Worm (Caenorhabditis elegans) whole organism, young adult: ENCODE measurements around the gene ssu-1.

Experiments
- akir-1 ChIP-seq: fragments of 200-800 bp; sonication (Bioruptor generic); optimal IDR thresholded peaks from 2 replicates; lab custom pipeline; 2018; ENCODE audit warnings: mild to moderate bottlenecking, missing genetic modification characterization, moderate library complexity, missing compliant biosample characterization
- ccch-3 ChIP-seq: fragments of 200-800 bp; sonication (Bioruptor generic); optimal IDR thresholded peaks from 2 replicates; lab custom pipeline; 2018; ENCODE audit warnings: mild to moderate bottlenecking, missing genetic modification characterization, missing compliant biosample characterization
- egl-44 ChIP-seq: fragments of 200-800 bp; sonication (Bioruptor generic); IDR thresholded peaks from 2 replicates; pipeline ENCODE4 v1.3.6; 2022; ENCODE audit warnings: missing genetic modification reagents, missing genetic modification characterization, missing compliant biosample characterization
- hmg-20 ChIP-seq: fragments of 200-800 bp; sonication (Bioruptor generic); IDR thresholded peaks from 2 replicates; pipeline ENCODE4 v1.3.6; 2022; ENCODE audit warnings: missing genetic modification reagents, missing genetic modification characterization, missing compliant biosample characterization
- unc-62 ChIP-seq: fragments of 150-350 bp; optimal IDR thresholded peaks from 2 replicates; lab custom pipeline; 2014; ENCODE audit warnings: missing biosample characterization, missing genetic modification reagents, missing genetic modification characterization

DNA sequence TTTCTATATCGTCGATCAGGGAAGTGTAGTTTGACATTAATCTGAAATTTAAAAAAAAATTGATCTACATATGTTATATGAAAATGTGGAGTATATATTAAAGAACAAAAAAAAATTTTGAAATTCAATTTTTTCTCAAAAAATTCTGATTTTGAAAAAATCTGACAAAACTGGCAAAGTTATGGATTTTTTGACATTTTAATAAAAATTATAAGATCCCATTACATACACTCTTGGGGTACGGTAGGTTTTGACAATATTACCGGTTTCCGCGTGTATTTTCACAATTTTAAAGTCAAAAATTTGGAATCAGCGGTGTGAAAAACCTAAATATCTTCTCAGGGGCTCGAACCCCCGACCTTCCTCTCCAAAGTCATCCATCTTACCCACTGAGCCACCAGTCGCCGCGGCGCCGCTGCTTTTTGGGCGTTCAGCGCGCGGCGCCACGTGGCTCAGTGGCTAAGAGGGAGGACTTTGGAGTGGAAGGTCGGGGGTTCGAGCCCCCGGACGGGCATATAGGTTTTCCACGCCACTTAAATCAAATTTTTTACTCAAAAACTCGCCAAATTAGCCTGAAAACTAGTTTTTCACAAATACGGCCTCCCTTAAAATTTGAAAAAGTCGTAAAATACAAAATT is 5.5 kb upstream of the ssu-1 start, which contains the start of gene Y113G7A.14:
- TF ChIP-seq egl-44 (GFP tag; lab: Robert Waterston, UW) (no peak), unc-62 (GFP tag; lab: Kevin White, UChicago) (no peak), hmg-20 (GFP tag; lab: Robert Waterston, UW) (no peak), akir-1 (GFP tag; lab: Kevin White, UChicago) (no peak), ccch-3 (GFP tag; lab: Kevin White, UChicago) (no peak)
